Worm (Caenorhabditis elegans) whole organism, L3 larva: ENCODE data around the gene C42D8.1.

ENCODE experiments used
- R02D3.7 ChIP-seq: fragments of 150-350 bp; optimal IDR thresholded peaks from 2 replicates; lab custom pipeline; 2014; ENCODE audit warnings: missing biosample characterization, missing genetic modification characterization
- aly-2 ChIP-seq: fragments of 150-350 bp; optimal IDR thresholded peaks from 2 replicates; lab custom pipeline; 2014; ENCODE audit warnings: missing biosample characterization, missing genetic modification characterization
- ama-1 ChIP-seq: fragments of 150-350 bp; optimal IDR thresholded peaks from 2 replicates; lab custom pipeline; 2018
- ceh-16 ChIP-seq: sonication (generic microtip); optimal IDR thresholded peaks from 2 replicates; lab custom pipeline; 2017; ENCODE audit warnings: missing biosample characterization, missing genetic modification characterization
- ceh-28 ChIP-seq: fragments of 150-350 bp; optimal IDR thresholded peaks from 2 replicates; lab custom pipeline; 2014; ENCODE audit warnings: missing biosample characterization, missing genetic modification reagents, missing genetic modification characterization
- ceh-82 ChIP-seq: fragments of 150-350 bp; optimal IDR thresholded peaks from 2 replicates; lab custom pipeline; 2014; ENCODE audit warnings: missing biosample characterization, missing genetic modification characterization
- ceh-9 ChIP-seq: sonication (generic microtip); optimal IDR thresholded peaks from 2 replicates; lab custom pipeline; 2018; ENCODE audit warnings: missing biosample characterization, missing genetic modification characterization
- daf-12 ChIP-seq: fragments of 150-350 bp; optimal IDR thresholded peaks from 2 replicates; lab custom pipeline; 2014; ENCODE audit warnings: missing biosample characterization, missing genetic modification reagents, missing genetic modification characterization
- elt-1 ChIP-seq: fragments of 150-350 bp; optimal IDR thresholded peaks from 2 replicates; lab custom pipeline; 2014; ENCODE audit warnings: missing biosample characterization, missing genetic modification characterization
- elt-3 ChIP-seq, 3 experiments: fragments of 150-350 bp in 1 of 3; sonication (generic microtip) in 2 of 3; optimal IDR thresholded peaks; 2 replicates in 2 of 3; 4 replicates in 1 of 3; lab custom pipeline; 2014 to 2017; ENCODE audit warnings: missing biosample characterization in 3 of 3, missing genetic modification characterization in 3 of 3
- eor-1 ChIP-seq, 2 experiments: fragments of 150-350 bp; optimal IDR thresholded peaks; 2 replicates each; lab custom pipeline; 2014 to 2018; ENCODE audit warnings: missing biosample characterization in 2 of 2, missing genetic modification characterization in 2 of 2
- fkh-2 ChIP-seq: fragments of 150-350 bp; optimal IDR thresholded peaks from 2 replicates; lab custom pipeline; 2014; ENCODE audit warnings: missing biosample characterization, missing genetic modification reagents, missing genetic modification characterization
- fos-1 ChIP-seq: fragments of 150-350 bp; optimal IDR thresholded peaks from 2 replicates; lab custom pipeline; 2014; ENCODE audit warnings: missing biosample characterization, missing genetic modification characterization
- hmg-11 ChIP-seq: sonication (generic microtip); optimal IDR thresholded peaks from 2 replicates; lab custom pipeline; 2016; ENCODE audit warnings: missing genetic modification characterization, missing compliant biosample characterization
- jun-1 ChIP-seq: fragments of 150-350 bp; optimal IDR thresholded peaks from 2 replicates; lab custom pipeline; 2014; ENCODE audit warnings: missing biosample characterization, missing genetic modification reagents, missing genetic modification characterization
- lsy-12 ChIP-seq: sonication (generic microtip); optimal IDR thresholded peaks from 2 replicates; lab custom pipeline; 2016; ENCODE audit warnings: mild to moderate bottlenecking, missing genetic modification characterization, missing compliant biosample characterization
- mdl-1 ChIP-seq: fragments of 150-350 bp; optimal IDR thresholded peaks from 2 replicates; lab custom pipeline; 2014; ENCODE audit warnings: missing biosample characterization, missing genetic modification characterization
- mml-1 ChIP-seq: fragments of 150-350 bp; sonication (generic microtip); optimal IDR thresholded peaks from 3 replicates; lab custom pipeline; 2014; ENCODE audit warnings: missing biosample characterization, missing genetic modification characterization
- nfya-1 ChIP-seq: sonication (generic microtip); optimal IDR thresholded peaks from 2 replicates; lab custom pipeline; 2017; ENCODE audit warnings: missing genetic modification characterization, mild to moderate bottlenecking, missing compliant biosample characterization, antibody characterized with exemption, moderate library complexity; ENCODE audit not compliant: insufficient read depth
- nhr-12 ChIP-seq: fragments of 150-350 bp; optimal IDR thresholded peaks from 2 replicates; lab custom pipeline; 2014; ENCODE audit warnings: missing biosample characterization, missing genetic modification characterization
- nhr-23 ChIP-seq: fragments of 150-350 bp; optimal IDR thresholded peaks from 2 replicates; lab custom pipeline; 2014; ENCODE audit warnings: missing biosample characterization, missing genetic modification reagents, missing genetic modification characterization
- nhr-25 ChIP-seq: sonication (generic microtip); optimal IDR thresholded peaks from 2 replicates; lab custom pipeline; 2017; ENCODE audit warnings: missing biosample characterization, missing genetic modification characterization
- nhr-28 ChIP-seq: fragments of 150-350 bp; optimal IDR thresholded peaks from 2 replicates; lab custom pipeline; 2014; ENCODE audit warnings: missing biosample characterization, missing genetic modification characterization
- nhr-43 ChIP-seq: sonication (generic microtip); optimal IDR thresholded peaks from 2 replicates; lab custom pipeline; 2016; ENCODE audit warnings: mild to moderate bottlenecking, missing genetic modification characterization, missing compliant biosample characterization; ENCODE audit not compliant: poor library complexity, severe bottlenecking
- nhr-67 ChIP-seq: fragments of 150-350 bp; optimal IDR thresholded peaks from 2 replicates; lab custom pipeline; 2014; ENCODE audit warnings: missing biosample characterization, missing genetic modification characterization
- nhr-77 ChIP-seq: fragments of 150-350 bp; optimal IDR thresholded peaks from 2 replicates; lab custom pipeline; 2014; ENCODE audit warnings: missing biosample characterization, missing genetic modification characterization
- pha-4 ChIP-seq: fragments of 150-350 bp; optimal IDR thresholded peaks from 2 replicates; lab custom pipeline; 2014; ENCODE audit warnings: missing biosample characterization, missing genetic modification reagents, missing genetic modification characterization
- sea-2 ChIP-seq: fragments of 150-350 bp; sonication (generic microtip); optimal IDR thresholded peaks from 4 replicates; lab custom pipeline; 2014; ENCODE audit warnings: missing biosample characterization, missing genetic modification reagents, missing genetic modification characterization
- skn-1 ChIP-seq: fragments of 150-350 bp; optimal IDR thresholded peaks from 2 replicates; lab custom pipeline; 2014; ENCODE audit warnings: missing biosample characterization, missing genetic modification characterization
- snpc-4 ChIP-seq: fragments of 150-350 bp; optimal IDR thresholded peaks from 2 replicates; lab custom pipeline; 2014; ENCODE audit warnings: missing biosample characterization, missing genetic modification characterization
- tbx-2 ChIP-seq: sonication (generic microtip); optimal IDR thresholded peaks from 2 replicates; lab custom pipeline; 2016; ENCODE audit warnings: mild to moderate bottlenecking, missing genetic modification characterization, missing compliant biosample characterization
- unc-39 ChIP-seq: sonication (generic microtip); optimal IDR thresholded peaks from 4 replicates; lab custom pipeline; 2017; ENCODE audit warnings: missing biosample characterization, missing genetic modification characterization
- unc-62 ChIP-seq: fragments of 150-350 bp; sonication (generic microtip); optimal IDR thresholded peaks from 4 replicates; lab custom pipeline; 2014; ENCODE audit warnings: missing biosample characterization, missing genetic modification reagents, missing genetic modification characterization
- zag-1 ChIP-seq: fragments of 150-350 bp; optimal IDR thresholded peaks from 2 replicates; lab custom pipeline; 2014; ENCODE audit warnings: missing biosample characterization, missing genetic modification characterization
- ztf-4 ChIP-seq: fragments of 150-350 bp; optimal IDR thresholded peaks from 2 replicates; lab custom pipeline; 2014; ENCODE audit warnings: missing biosample characterization, missing genetic modification characterization

C42D8.1 gene

ce11 chrX:5142403-5142802 lies 33.1 kb downstream of the C42D8.1 start:
- TF ChIP-seq ceh-9 (tag; lab: Kevin White, UChicago) (no peak), elt-1 (no peak), ceh-28 (tag; lab: Kevin White, UChicago) (no peak), skn-1 (tag; lab: Kevin White, UChicago) (no peak), pha-4 (tag; lab: Kevin White, UChicago) (peak; percentile 88)

- TF ChIP-seq R02D3.7 (tag; lab: Kevin White, UChicago): no peak
- no peak for TF ChIP-seq eor-1 (tag; optimal IDR thresholded peaks at IDR 0.05; lab: Kevin White, UChicago)
- no peak for TF ChIP-seq ceh-28 (tag; lab: Kevin White, UChicago)
- peak; percentile 49 for TF ChIP-seq nhr-43 (tag; lab: Kevin White, UChicago)
- TF ChIP-seq nhr-23 (tag; lab: Kevin White, UChicago): peak; percentile 75
Observed at ce11 chrX:5147918-5148317, 38.6 kb downstream of the C42D8.1 start, which contains the start of gene C31H2.14. Gene C31H2.14, plus strand, starts transcription at chrX:5148218.

DNA sequence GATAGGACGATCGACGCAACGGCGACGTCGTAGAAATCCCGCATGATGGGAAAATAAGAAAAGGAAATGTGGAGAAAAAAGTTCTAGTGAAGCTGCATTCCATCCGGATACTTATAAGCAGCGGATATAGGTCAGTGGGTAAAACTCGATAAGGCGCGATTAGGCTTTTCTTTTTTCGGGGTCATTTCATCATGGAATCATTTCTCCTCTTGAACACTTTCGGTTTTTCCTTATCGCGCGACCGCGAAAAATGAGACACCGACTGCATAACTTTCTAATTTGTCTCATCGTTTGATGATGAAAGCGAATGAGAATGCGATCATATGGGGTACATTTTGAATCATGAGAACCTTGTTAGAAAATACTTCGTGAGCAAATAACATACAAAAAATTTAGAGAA lies 41.1 kb downstream of the C42D8.1 start, which contains the start of gene dpy-8:
TSS of gene dpy-8 (minus strand) at position 88 of the 400 bp plus-strand sequence.
- TF ChIP-seq nhr-23 (tag; lab: Kevin White, UChicago): peak; percentile 84
- TF ChIP-seq nhr-28: no peak
- no peak for TF ChIP-seq nhr-77 (tag; lab: Kevin White, UChicago)

- TF ChIP-seq mml-1 (no peak), sea-2 (GFP tag; lab: Kevin White, UChicago) (no peak)
Observed at ce11 chrX:5151403-5151802, 42.1 kb downstream of the C42D8.1 start.

ce11 chrX:5151866-5152265 lies 42.6 kb downstream of the C42D8.1 start:
- TF ChIP-seq hmg-11 (tag; lab: Kevin White, UChicago): no peak
- no peak for TF ChIP-seq jun-1
- no peak for TF ChIP-seq nhr-12 (tag; lab: Kevin White, UChicago)
- no peak for TF ChIP-seq ceh-28 (tag; lab: Kevin White, UChicago)
- no peak for TF ChIP-seq ceh-82
- no peak for TF ChIP-seq daf-12
- TF ChIP-seq fkh-2 (tag; lab: Kevin White, UChicago): no peak
- no peak for TF ChIP-seq nfya-1 (tag; lab: Kevin White, UChicago)
- TF ChIP-seq elt-3 (tag; optimal IDR thresholded peaks at IDR 0.05; lab: Kevin White, UChicago): no peak

DNA sequence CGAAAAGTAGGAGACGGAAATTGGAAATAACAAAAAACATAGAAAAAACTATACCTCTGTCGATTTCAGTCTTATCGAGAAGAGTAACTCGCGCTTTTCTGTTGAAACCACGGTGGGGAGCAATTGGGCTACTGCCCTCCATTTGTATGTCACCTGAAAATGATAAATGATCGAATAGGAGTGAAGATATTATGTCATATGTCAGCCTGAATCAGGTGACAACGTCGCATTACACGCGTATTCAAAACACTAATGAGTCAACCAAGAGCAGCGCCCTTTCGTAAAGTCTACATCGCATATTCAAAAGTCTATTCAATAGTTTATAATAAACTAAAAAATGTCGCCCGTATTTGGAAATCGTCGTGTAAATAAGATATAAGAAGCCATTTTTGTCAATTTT lies 43.6 kb downstream of the C42D8.1 start:
- no peak for TF ChIP-seq tbx-2 (tag; lab: Kevin White, UChicago)
- no peak for TF ChIP-seq ceh-16 (tag; lab: Kevin White, UChicago)
- no peak for TF ChIP-seq fos-1
- no peak for TF ChIP-seq aly-2 (tag; lab: Kevin White, UChicago)
- no peak for TF ChIP-seq ama-1
- TF ChIP-seq nfya-1 (tag; lab: Kevin White, UChicago): no peak
- no peak for TF ChIP-seq nhr-12 (tag; lab: Kevin White, UChicago)
- TF ChIP-seq nhr-67 (tag; lab: Kevin White, UChicago): no peak
- no peak for TF ChIP-seq nhr-43 (tag; lab: Kevin White, UChicago)
- no peak for TF ChIP-seq ceh-28 (tag; lab: Kevin White, UChicago)
- no peak for TF ChIP-seq unc-62 (GFP tag; lab: Kevin White, UChicago)
- no peak for TF ChIP-seq zag-1
- no peak for TF ChIP-seq nhr-25
- TF ChIP-seq mdl-1 (tag; lab: Kevin White, UChicago): no peak
- TF ChIP-seq snpc-4 (tag; lab: Kevin White, UChicago): no peak
- TF ChIP-seq lsy-12: no peak
- TF ChIP-seq unc-39 (tag; lab: Kevin White, UChicago): no peak
- TF ChIP-seq ztf-4 (tag; lab: Kevin White, UChicago): no peak
